Fruit fly (Drosophila melanogaster): ENCODE data around the gene CG17560.

Gene CG17560

dm6 chr3R:16652091-16652490 lies 34.3 kb downstream of the CG17560 start, which contains the start of gene CG14907 (continued):
- TF ChIP-seq CG12071 (GFP tag; optimal IDR thresholded peaks at IDR 0.05), result no peak
- TF ChIP-seq Six4 (GFP tag; optimal IDR thresholded peaks at IDR 0.05), result no peak
- no peak for TF ChIP-seq BtbVII (GFP tag; optimal IDR thresholded peaks at IDR 0.05)
- TF ChIP-seq CG17186 (GFP tag; optimal IDR thresholded peaks at IDR 0.05), result no peak
- TF ChIP-seq stwl (tag; optimal IDR thresholded peaks at IDR 0.05), result peak; percentile 53
- TF ChIP-seq fd3F (GFP tag; optimal IDR thresholded peaks at IDR 0.05), result no peak
- no peak for TF ChIP-seq C15 (GFP tag; IDR thresholded peaks at IDR 0.05)
- TF ChIP-seq CG10462 (GFP tag; optimal IDR thresholded peaks at IDR 0.05), result no peak
- TF ChIP-seq CG10979 (tag; optimal IDR thresholded peaks at IDR 0.05), result no peak
- peak; percentile 55; the same call in 2 of the 3 replicates for TF ChIP-seq Doc3 (GFP tag; IDR thresholded peaks at IDR 0.05; ENCODE audit: partially characterized antibody)
- TF ChIP-seq zfh1 (GFP tag; IDR thresholded peaks at IDR 0.05), result no peak
- TF ChIP-seq ERR (GFP tag; optimal IDR thresholded peaks at IDR 0.05), result no peak
- peak; percentile 71 for TF ChIP-seq HLH4C (GFP tag; IDR thresholded peaks at IDR 0.05; ENCODE audit: partially characterized antibody)
- TF ChIP-seq row (GFP tag; IDR thresholded peaks at IDR 0.05), result no peak
- TF ChIP-seq h (optimal IDR thresholded peaks at IDR 0.05), result no peak
- TF ChIP-seq rib (GFP tag; IDR thresholded peaks at IDR 0.05), result no peak
- TF ChIP-seq GATAe (GFP tag; conservative IDR thresholded peaks at IDR 0.05), result no peak
- no peak for TF ChIP-seq CG31224 (GFP tag; IDR thresholded peaks at IDR 0.05)
- TF ChIP-seq Scr (GFP tag; IDR thresholded peaks at IDR 0.05; ENCODE audit: partially characterized antibody), result peak; percentile 61
- no peak for TF ChIP-seq btn (GFP tag; optimal IDR thresholded peaks at IDR 0.05)
- TF ChIP-seq Hmx (GFP tag; optimal IDR thresholded peaks at IDR 0.05), result no peak
- no peak for TF ChIP-seq pb (GFP tag; optimal IDR thresholded peaks at IDR 0.05)
- no peak for TF ChIP-seq Hr39 (optimal IDR thresholded peaks at IDR 0.05)
- peak; percentile 67 for TF ChIP-seq sens (GFP tag)
- no peak for TF ChIP-seq Max (GFP tag; optimal IDR thresholded peaks at IDR 0.05)
- TF ChIP-seq oc (tag; optimal IDR thresholded peaks at IDR 0.05), result no peak
- no peak for TF ChIP-seq zen (tag; optimal IDR thresholded peaks at IDR 0.05)
- no peak for TF ChIP-seq zfh2 (GFP tag; optimal IDR thresholded peaks at IDR 0.05)
- TF ChIP-seq phol (tag; optimal IDR thresholded peaks at IDR 0.05), result no peak
- no peak for TF ChIP-seq CG18619 (GFP tag; optimal IDR thresholded peaks at IDR 0.05)
- TF ChIP-seq CG7372 (GFP tag; IDR thresholded peaks at IDR 0.05), result no peak
- TF ChIP-seq ssp (GFP tag; IDR thresholded peaks at IDR 0.05), result 0 out of 2 replicates have a peak, but pooled peaks have one; percentile 23
- TF ChIP-seq sc (optimal IDR thresholded peaks at IDR 0.05), result no peak
- no peak for TF ChIP-seq sc (GFP tag; optimal IDR thresholded peaks at IDR 0.05)
- TF ChIP-seq CG6854 (GFP tag; optimal IDR thresholded peaks at IDR 0.05), result no peak
- TF ChIP-seq Sin3A (optimal IDR thresholded peaks at IDR 0.05), result no peak
- TF ChIP-seq CG15269 (tag; optimal IDR thresholded peaks at IDR 0.05), result no peak
- TF ChIP-seq gem (tag; optimal IDR thresholded peaks at IDR 0.05), result no peak
- peak; percentile 46 for TF ChIP-seq Fer1 (GFP tag; optimal IDR thresholded peaks at IDR 0.05)
- no peak for TF ChIP-seq CG2199 (GFP tag; IDR thresholded peaks at IDR 0.05)
- TF ChIP-seq CG1602 (GFP tag; optimal IDR thresholded peaks at IDR 0.05), result no peak
- TF ChIP-seq CG7745 (tag; optimal IDR thresholded peaks at IDR 0.05), result no peak
- TF ChIP-seq Dad (GFP tag; optimal IDR thresholded peaks at IDR 0.05), result no peak
- no peak for TF ChIP-seq nmo (GFP tag; optimal IDR thresholded peaks at IDR 0.05)
- peak; percentile 76 for TF ChIP-seq Dref (GFP tag; IDR thresholded peaks at IDR 0.05)
- peak; percentile 55 for TF ChIP-seq pzg (GFP tag; optimal IDR thresholded peaks at IDR 0.05)
- TF ChIP-seq tap (tag; optimal IDR thresholded peaks at IDR 0.05), result no peak
- no peak for TF ChIP-seq disco-r (GFP tag; optimal IDR thresholded peaks at IDR 0.05)
- TF ChIP-seq CG4820 (GFP tag; optimal IDR thresholded peaks at IDR 0.05), result no peak
- no peak for TF ChIP-seq CG11723 (GFP tag; optimal IDR thresholded peaks at IDR 0.05)
- TF ChIP-seq dati (GFP tag; IDR thresholded peaks at IDR 0.05), result no peak
- no peak for TF ChIP-seq CG33557 (GFP tag; optimal IDR thresholded peaks at IDR 0.05)
- TF ChIP-seq CG42726 (GFP tag; IDR thresholded peaks at IDR 0.05; ENCODE audit: partially characterized antibody), result 0 out of 2 replicates have a peak, but pooled peaks have one; percentile 5
